Fruit fly (Drosophila melanogaster) S2 (cell line): ENCODE results near the gene CG9928.

Source experiments
- CG8478 ChIP-seq: fragments of >200 bp; optimal IDR thresholded peaks from 2 replicates; lab custom pipeline; 2018
- CTCF ChIP-seq, 2 experiments: fragments of >200 bp; optimal IDR thresholded peaks; 2 replicates each; lab custom pipeline; 2018

DNA sequence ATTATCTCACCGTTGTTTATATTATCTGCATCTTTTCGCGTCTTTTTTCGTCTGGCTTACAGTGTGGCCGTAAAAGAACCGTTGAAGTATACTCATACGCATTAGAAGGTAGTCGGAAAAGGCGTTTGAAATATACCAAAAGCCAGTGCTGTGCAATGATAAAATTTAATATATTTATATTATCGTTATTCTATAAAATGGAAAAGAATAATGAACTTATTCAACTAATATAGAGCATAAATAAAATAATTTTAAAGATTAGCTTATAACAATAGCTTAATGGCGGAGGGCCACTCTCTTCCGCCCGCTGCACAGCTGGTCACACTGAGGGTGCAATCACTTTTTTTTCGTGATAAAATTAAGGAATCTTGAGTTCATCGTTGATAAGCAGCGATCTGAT, 49.2 kb upstream of the CG9928 start, which contains the start of the genes CG16974 and Edem2:
- TF ChIP-seq CTCF (optimal IDR thresholded peaks at IDR 0.05; lab: Kevin White, UChicago), result no peak
- TF ChIP-seq CG8478 (lab: Kevin White, UChicago), result no peak
